Worm (Caenorhabditis elegans): Measurements from ENCODE around the gene F58F12.4.

F58F12.4 gene

DNA sequence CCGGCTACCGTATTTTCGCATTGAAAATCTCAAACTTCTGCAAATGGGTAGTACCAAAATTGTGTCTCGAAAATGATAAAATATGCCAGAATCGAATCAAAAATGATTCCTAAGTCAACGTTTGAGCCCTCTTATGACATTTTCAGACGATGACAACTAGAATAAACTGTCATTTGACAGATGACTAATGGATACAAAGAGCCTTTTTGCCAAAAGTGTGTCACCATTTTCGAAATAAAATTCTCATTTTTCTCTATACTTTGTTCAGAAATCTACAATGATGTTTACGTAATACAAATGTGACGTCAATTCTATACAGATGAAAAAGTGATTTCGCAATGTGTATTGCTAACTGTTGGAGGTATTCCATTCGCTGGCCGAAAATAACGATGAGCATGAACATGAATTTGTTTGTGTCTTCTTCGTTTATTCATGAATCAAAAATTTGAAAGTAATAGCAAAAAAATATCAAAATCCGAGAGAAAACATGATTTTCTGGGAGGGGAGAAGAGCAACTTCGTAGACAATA is 40.0 kb upstream of the F58F12.4 start (continued):
- TF ChIP-seq mes-2 (tag; optimal IDR thresholded peaks at IDR 0.05; ENCODE audit: poor library complexity, severe bottlenecking) (peak; percentile 47), hif-1 (tag; optimal IDR thresholded peaks at IDR 0.05) (peak in 1 of 2 experiments; percentile 56), lsy-2 (tag; optimal IDR thresholded peaks at IDR 0.05) (peak; percentile 70 to 72), jun-1 (tag; optimal IDR thresholded peaks at IDR 0.05) (no peak), dmd-9 (GFP tag; IDR thresholded peaks at IDR 0.05) (peak; percentile 61; the same call in 1 of the 2 replicates), egl-43 (GFP tag; IDR thresholded peaks at IDR 0.05) (peak; percentile 29; the same call in 1 of the 2 replicates), lin-15B (tag; optimal IDR thresholded peaks at IDR 0.05) (no peak), madf-5 (GFP tag; IDR thresholded peaks at IDR 0.05) (peak in 1 of 2 experiments; percentile 65; a peak in 1 of 4 replicates), mxl-2 (GFP tag; conservative IDR thresholded peaks at IDR 0.05) (no peak), ceh-32 (tag; optimal IDR thresholded peaks at IDR 0.05; ENCODE audit: poor library complexity) (no peak), nhr-11 (tag; optimal IDR thresholded peaks at IDR 0.05) (peak; percentile 74), nhr-111 (GFP tag; optimal IDR thresholded peaks at IDR 0.05) (no peak), pqm-1 (tag; optimal IDR thresholded peaks at IDR 0.05) (no peak), duxl-1 (tag; optimal IDR thresholded peaks at IDR 0.05; ENCODE audit: poor library complexity) (no peak), gei-8 (GFP tag; optimal IDR thresholded peaks at IDR 0.05) (peak; percentile 58), F10B5.3 (tag; optimal IDR thresholded peaks at IDR 0.05) (peak; percentile 30), Y5F2A.4 (GFP tag; optimal IDR thresholded peaks at IDR 0.05) (peak; percentile 57), nhr-237 (tag; optimal IDR thresholded peaks at IDR 0.05) (no peak), lin-29 (GFP tag; IDR thresholded peaks at IDR 0.05) (peak; percentile 55; the same call in 1 of the 2 replicates), set-16 (GFP tag; IDR thresholded peaks at IDR 0.05) (no peak), nhr-42 (GFP tag; IDR thresholded peaks at IDR 0.05) (no peak), hmg-1.1 (GFP tag; IDR thresholded peaks at IDR 0.05) (peak; percentile 71)

DNA sequence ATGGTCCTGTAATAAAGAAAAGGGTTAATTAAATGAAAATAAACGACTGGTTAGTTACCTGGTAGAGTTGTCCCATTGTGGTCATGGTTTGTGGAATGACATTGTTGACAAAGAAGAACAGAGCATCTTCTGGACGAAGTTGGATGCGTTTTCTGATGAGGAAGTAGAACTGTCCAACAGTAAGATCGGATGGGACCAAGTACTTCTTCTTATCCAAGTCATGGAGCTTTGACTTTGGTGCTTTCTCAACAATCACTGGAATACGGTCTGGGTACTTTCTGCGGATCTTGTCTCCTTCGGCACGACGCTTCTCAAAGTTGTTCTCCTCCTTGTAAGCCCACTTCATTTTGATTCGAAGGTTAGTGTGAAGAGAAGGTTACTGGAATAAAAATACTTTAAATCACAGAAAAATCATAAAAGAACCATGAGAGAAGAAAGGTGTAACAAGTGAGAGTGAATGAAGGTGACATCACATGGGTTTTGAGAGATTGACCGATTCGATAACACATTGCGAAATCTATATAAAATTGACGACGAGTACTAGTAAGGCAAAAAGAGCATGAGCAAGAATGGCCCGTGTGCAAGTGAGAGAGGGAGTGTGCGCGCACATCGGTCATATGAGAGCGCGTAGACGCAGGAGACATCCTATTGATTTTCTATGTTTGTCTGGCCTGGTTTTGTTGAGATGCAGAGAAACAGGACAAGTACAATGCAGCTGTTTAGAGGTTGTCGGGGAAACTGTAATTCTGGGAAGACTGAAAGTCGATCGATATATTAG is 39.0 kb upstream of the F58F12.4 start, which contains the start of gene lgg-1:
Gene lgg-1, minus strand, starts transcription at position 379 of the 778 bp plus-strand sequence.
- TF ChIP-seq ces-1 (GFP tag; optimal IDR thresholded peaks at IDR 0.05) (no peak), attf-4 (tag; optimal IDR thresholded peaks at IDR 0.05) (no peak), nhr-41 (GFP tag; IDR thresholded peaks at IDR 0.05) (no peak), nhr-11 (tag; optimal IDR thresholded peaks at IDR 0.05) (peak; percentile 55), lin-39 (tag; optimal IDR thresholded peaks at IDR 0.05) (no peak), snpc-1.2 (GFP tag; IDR thresholded peaks at IDR 0.05) (peak; percentile 61), ztf-7 (tag; optimal IDR thresholded peaks at IDR 0.05) (no peak), zfp-2 (tag; optimal IDR thresholded peaks at IDR 0.05) (no peak), nhr-28 (tag; optimal IDR thresholded peaks at IDR 0.05) (peak; percentile 31), lin-13 (GFP tag; optimal IDR thresholded peaks at IDR 0.05) (no peak), nhr-6 (tag; optimal IDR thresholded peaks at IDR 0.05) (peak; percentile 48), sdz-12 (GFP tag; optimal IDR thresholded peaks at IDR 0.05) (peak; percentile 77), zip-11 (GFP tag; IDR thresholded peaks at IDR 0.05) (no peak), lin-15B (tag; optimal IDR thresholded peaks at IDR 0.05) (no peak), nhr-111 (GFP tag; optimal IDR thresholded peaks at IDR 0.05) (no peak), egl-43 (GFP tag; IDR thresholded peaks at IDR 0.05) (peak; percentile 75), nhr-25 (tag; optimal IDR thresholded peaks at IDR 0.05; ENCODE audit: borderline replicate concordance, insufficient read depth) (no peak), ceh-82 (tag; optimal IDR thresholded peaks at IDR 0.05) (no peak), lin-29 (GFP tag; IDR thresholded peaks at IDR 0.05) (0 out of 2 replicates have a peak, but pooled peaks have one; percentile 26), spr-3 (GFP tag; optimal IDR thresholded peaks at IDR 0.05) (peak; percentile 17), ZK546.5 (tag; optimal IDR thresholded peaks at IDR 0.05) (peak in 1 of 2 experiments; percentile 54), lir-3 (tag; optimal IDR thresholded peaks at IDR 0.05) (no peak), F37D6.2 (tag; optimal IDR thresholded peaks at IDR 0.05) (peak; percentile 36), fkh-10 (GFP tag; optimal IDR thresholded peaks at IDR 0.05) (peak; percentile 43), zip-2 (tag; optimal IDR thresholded peaks at IDR 0.05) (no peak), rbr-2 (tag; optimal IDR thresholded peaks at IDR 0.05) (peak; percentile 34), cey-2 (tag; optimal IDR thresholded peaks at IDR 0.05; ENCODE audit: borderline replicate concordance, insufficient read depth) (no peak), nhr-10 (tag; optimal IDR thresholded peaks at IDR 0.05) (peak; percentile 63), madf-9 (GFP tag; conservative IDR thresholded peaks at IDR 0.05) (peak; percentile 2; the same call in 1 of the 2 replicates), hlh-11 (tag; optimal IDR thresholded peaks at IDR 0.05) (peak; percentile 71)
